Worm (Caenorhabditis elegans): ENCODE results near the gene ttr-21.

The ttr-21 gene

DNA sequence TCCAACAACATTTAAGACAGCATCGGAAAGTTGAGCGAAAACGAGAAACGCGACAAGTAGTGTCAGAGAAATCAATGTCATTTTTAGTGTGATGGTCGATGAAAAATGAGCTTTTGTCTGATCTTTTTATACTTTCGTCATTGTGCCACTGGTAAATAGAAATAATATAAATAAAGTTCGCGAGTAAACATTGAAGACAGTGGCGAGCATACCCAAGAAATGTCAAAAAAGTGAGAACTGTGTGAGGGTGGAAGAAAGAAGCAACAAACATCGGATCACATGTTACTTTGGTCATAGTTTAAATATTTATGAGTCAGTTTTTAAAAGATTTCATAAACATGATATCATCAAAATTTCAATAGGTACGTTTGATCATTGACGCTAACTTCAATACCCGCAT, at the start of gene ttr-21:
Gene ttr-21 (minus strand): TSS at position 100 of the 400 bp plus-strand sequence.
- TF ChIP-seq lin-29 (GFP tag; IDR thresholded peaks at IDR 0.05): no peak
- no peak for TF ChIP-seq nhr-10 (tag; optimal IDR thresholded peaks at IDR 0.05)
- TF ChIP-seq nhr-28 (tag; optimal IDR thresholded peaks at IDR 0.05): no peak
- TF ChIP-seq lin-1 (GFP tag; IDR thresholded peaks at IDR 0.05): no peak
- no peak for TF ChIP-seq egl-43 (GFP tag; IDR thresholded peaks at IDR 0.05)
- TF ChIP-seq aha-1 (tag): no peak

DNA sequence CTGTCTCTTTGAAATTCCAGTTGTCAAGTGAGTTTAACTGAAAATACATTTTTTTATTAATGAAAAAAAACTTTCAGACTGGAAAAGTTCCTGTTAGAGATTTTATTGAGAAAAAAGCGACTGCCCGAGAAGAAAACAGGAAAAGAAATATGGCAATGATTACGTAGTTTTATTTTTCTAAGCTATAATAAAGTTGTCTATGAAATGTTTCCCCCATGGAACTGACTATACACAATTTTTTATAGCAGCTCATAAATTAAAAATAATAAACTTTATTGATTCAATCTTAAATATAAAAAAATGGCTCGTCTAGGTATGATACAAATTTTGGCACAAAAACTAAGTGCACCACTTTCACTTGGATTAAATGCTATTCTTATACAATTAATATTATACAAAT, 48.3 kb upstream of the ttr-21 start, which contains the start of gene C06B3.1:
Gene C06B3.1 (plus strand): TSS at position 301 of the 400 bp plus-strand sequence.
- TF ChIP-seq mdt-29 (GFP tag; IDR thresholded peaks at IDR 0.05) (no peak), unc-39 (tag; optimal IDR thresholded peaks at IDR 0.05) (no peak), lin-38 (GFP tag; IDR thresholded peaks at IDR 0.05) (no peak), ztf-11 (tag; optimal IDR thresholded peaks at IDR 0.05) (no peak), ces-1 (GFP tag; optimal IDR thresholded peaks at IDR 0.05) (no peak), nhr-11 (tag; optimal IDR thresholded peaks at IDR 0.05) (no peak), madf-5 (GFP tag; IDR thresholded peaks at IDR 0.05) (no peak), lin-1 (GFP tag; IDR thresholded peaks at IDR 0.05) (no peak), mep-1 (tag; optimal IDR thresholded peaks at IDR 0.05) (no peak), jun-1 (tag; optimal IDR thresholded peaks at IDR 0.05) (no peak), hmg-1.1 (GFP tag; IDR thresholded peaks at IDR 0.05) (no peak), Y105C5A.15 (GFP tag; IDR thresholded peaks at IDR 0.05) (no peak), dmd-6 (GFP tag; IDR thresholded peaks at IDR 0.05) (no peak)

DNA sequence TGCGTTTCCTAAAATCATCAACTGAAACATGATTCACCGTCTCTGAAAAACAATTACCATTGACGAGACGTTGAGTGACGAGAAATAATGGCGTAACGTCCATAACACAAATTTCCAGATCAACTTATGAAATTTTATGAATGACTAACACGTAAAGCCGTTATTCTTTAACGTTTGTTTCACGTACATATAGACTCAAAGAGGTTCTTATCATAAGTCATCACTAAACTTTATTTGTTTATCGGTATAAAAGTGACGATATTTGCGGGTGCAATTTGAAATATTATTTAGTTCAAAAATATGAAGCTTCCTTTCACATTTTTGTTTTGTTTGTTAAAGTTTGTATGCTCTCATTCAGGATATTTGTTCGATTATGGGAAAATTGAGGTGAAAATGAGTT, 45.0 kb upstream of the ttr-21 start, which contains the start of gene oac-3:
Gene oac-3 (plus strand): TSS at position 301 of the 400 bp plus-strand sequence.
- TF ChIP-seq egl-27 (tag; optimal IDR thresholded peaks at IDR 0.05): no peak
- TF ChIP-seq unc-62 (GFP tag; optimal IDR thresholded peaks at IDR 0.05 in 1 of 2): no peak
- no peak for TF ChIP-seq unc-62 (tag; optimal IDR thresholded peaks at IDR 0.05)
- TF ChIP-seq pqm-1 (tag; optimal IDR thresholded peaks at IDR 0.05): no peak
- TF ChIP-seq nhr-76 (tag; optimal IDR thresholded peaks at IDR 0.05): no peak
- TF ChIP-seq nhr-10 (tag; optimal IDR thresholded peaks at IDR 0.05): no peak
- TF ChIP-seq lin-38 (GFP tag; IDR thresholded peaks at IDR 0.05): no peak
- no peak for TF ChIP-seq hif-1 (tag; optimal IDR thresholded peaks at IDR 0.05)
- TF ChIP-seq pha-4 (GFP tag; IDR thresholded peaks at IDR 0.05): no peak
- TF ChIP-seq pha-4 (tag; optimal IDR thresholded peaks at IDR 0.05): no peak
- no peak for TF ChIP-seq sdz-12 (GFP tag; optimal IDR thresholded peaks at IDR 0.05)
- no peak for TF ChIP-seq hlh-11 (tag; optimal IDR thresholded peaks at IDR 0.05)
- TF ChIP-seq lin-15B (tag; optimal IDR thresholded peaks at IDR 0.05): no peak
- TF ChIP-seq dpl-1 (GFP tag; optimal IDR thresholded peaks at IDR 0.05): no peak

DNA sequence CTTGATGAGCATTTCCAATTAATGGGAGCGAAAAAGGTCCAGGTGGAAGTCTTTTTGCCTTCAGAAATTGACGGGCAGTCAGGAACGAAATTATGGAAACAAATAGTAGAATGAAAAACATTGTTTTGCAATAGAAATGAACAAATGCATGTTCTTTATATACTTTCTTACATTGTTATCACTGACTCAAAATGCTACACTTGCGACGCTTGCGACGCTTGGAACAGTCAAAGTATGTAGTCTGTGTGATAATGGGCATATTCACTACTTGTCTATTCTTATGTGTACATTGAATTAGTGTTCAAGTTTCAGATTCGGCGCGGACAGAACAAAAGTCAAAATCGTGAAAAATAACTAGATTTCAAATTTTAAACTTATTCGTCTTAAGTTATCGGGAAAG, 44.2 kb upstream of the ttr-21 start, which contains the start of gene cyp-35C1:
Gene cyp-35C1 (minus strand): TSS at position 132 of the 400 bp plus-strand sequence.
- TF ChIP-seq jun-1 (tag; optimal IDR thresholded peaks at IDR 0.05) (no peak), nhr-25 (tag; optimal IDR thresholded peaks at IDR 0.05; ENCODE audit: borderline replicate concordance, insufficient read depth) (no peak), nhr-28 (tag; optimal IDR thresholded peaks at IDR 0.05) (peak; percentile 93), dve-1 (tag; optimal IDR thresholded peaks at IDR 0.05; ENCODE audit: insufficient read depth) (peak; percentile 19), nhr-77 (tag; optimal IDR thresholded peaks at IDR 0.05) (peak; percentile 69), lir-3 (tag; optimal IDR thresholded peaks at IDR 0.05) (no peak), hlh-11 (tag; optimal IDR thresholded peaks at IDR 0.05) (peak; percentile 15), dmd-6 (GFP tag; IDR thresholded peaks at IDR 0.05) (0 out of 2 replicates have a peak, but pooled peaks have one; percentile 11), pqm-1 (tag; optimal IDR thresholded peaks at IDR 0.05) (peak; percentile 12), F26F4.8 (GFP tag; conservative IDR thresholded peaks at IDR 0.05) (no peak), zfp-2 (tag; optimal IDR thresholded peaks at IDR 0.05) (no peak), aha-1 (tag) (peak; percentile 49), saeg-2 (GFP tag; IDR thresholded peaks at IDR 0.05) (0 out of 2 replicates have a peak, but pooled peaks have one; percentile 33), daf-16 (GFP tag; optimal IDR thresholded peaks at IDR 0.05) (no peak), daf-16 (tag; optimal IDR thresholded peaks at IDR 0.05) (peak; percentile 39)

Data from whole organism, L4 larva.